Worm (Caenorhabditis elegans) whole organism, early embryonic: ENCODE results near the gene ace-1.

Source experiments
- ama-1 ChIP-seq: fragments of 150-350 bp; optimal IDR thresholded peaks from 2 replicates; lab custom pipeline; 2014
- ceh-36 ChIP-seq: sonication (generic microtip); optimal IDR thresholded peaks from 2 replicates; lab custom pipeline; 2016; ENCODE audit warnings: missing genetic modification characterization, inconsistent platforms, missing compliant biosample characterization
- flt-1 ChIP-seq: fragments of 200-800 bp; sonication (Bioruptor generic); IDR thresholded peaks from 2 replicates; pipeline ENCODE4 v1.3.6; 2022; ENCODE audit warnings: missing genetic modification characterization, missing compliant biosample characterization
- hmg-4 ChIP-seq: fragments of 200-800 bp; sonication (Bioruptor generic); optimal IDR thresholded peaks from 2 replicates; lab custom pipeline; 2018; ENCODE audit warnings: mild to moderate bottlenecking, missing genetic modification characterization, missing compliant biosample characterization
- sea-1 ChIP-seq: fragments of 200-800 bp; sonication (Bioruptor generic); conservative IDR thresholded peaks from 2 replicates; pipeline ENCODE4 v1.3.6; 2022; ENCODE audit warnings: missing genetic modification characterization, missing compliant biosample characterization
- tbx-11 ChIP-seq: fragments of 200-800 bp; sonication (Bioruptor generic); IDR thresholded peaks from 2 replicates; pipeline ENCODE4 v1.3.6; 2022; ENCODE audit warnings: missing genetic modification characterization, missing compliant biosample characterization
- tra-4 ChIP-seq: sonication (generic microtip); optimal IDR thresholded peaks from 2 replicates; lab custom pipeline; 2017; ENCODE audit warnings: missing genetic modification characterization, missing compliant biosample characterization

DNA sequence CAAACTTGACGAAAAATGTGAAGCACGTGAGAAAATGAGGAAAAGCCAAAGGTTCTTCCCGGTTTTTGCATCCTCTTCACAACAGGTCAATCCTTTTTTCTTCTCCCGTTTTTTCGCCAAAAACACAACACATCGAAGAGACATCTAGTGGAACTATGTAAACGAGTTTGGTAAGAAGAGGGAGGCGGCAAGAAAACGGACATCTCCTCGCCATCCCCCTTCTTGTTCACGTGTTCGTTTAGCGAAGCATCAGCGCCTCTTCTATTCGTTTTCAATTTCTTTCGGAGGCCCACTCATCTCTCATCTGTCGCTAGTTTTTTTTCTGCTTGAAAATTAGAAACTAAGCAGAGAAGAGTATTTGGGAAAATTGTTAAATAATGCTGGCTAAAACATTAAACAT lies 42.9 kb upstream of the ace-1 start:
- TF ChIP-seq ama-1 (no peak), sea-1 (GFP tag; lab: Robert Waterston, UW) (no peak), tbx-11 (GFP tag; lab: Robert Waterston, UW) (no peak), flt-1 (GFP tag; lab: Robert Waterston, UW) (no peak), tra-4 (tag; lab: Kevin White, UChicago) (no peak), hmg-4 (GFP tag; lab: Kevin White, UChicago) (no peak), ceh-36 (tag; lab: Kevin White, UChicago) (no peak)
